Worm (Caenorhabditis elegans): ENCODE results near the gene sqv-3.

Gene sqv-3

DNA sequence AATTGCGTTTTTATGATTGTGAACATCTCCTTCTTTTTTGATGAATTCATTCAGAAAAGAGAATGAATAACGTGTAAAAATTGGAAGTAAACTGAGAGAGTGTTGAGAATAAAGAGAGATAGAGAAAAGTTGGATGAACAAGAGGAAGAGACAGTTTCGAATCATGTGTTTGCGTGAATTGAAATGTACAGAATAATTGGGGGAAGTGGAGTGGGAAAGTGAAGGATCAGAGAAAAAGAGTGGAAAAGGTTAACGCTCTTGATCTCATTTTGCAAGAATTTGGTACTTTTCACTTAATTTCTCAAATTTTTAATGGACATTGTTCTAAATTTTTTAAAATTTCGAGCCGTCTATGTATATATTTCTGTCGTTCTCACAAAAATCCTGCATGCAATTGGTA lies 46.8 kb downstream of the sqv-3 start:
- TF ChIP-seq him-1 (tag; optimal IDR thresholded peaks at IDR 0.05): no peak
- TF ChIP-seq dao-5 (tag; optimal IDR thresholded peaks at IDR 0.05): no peak
- TF ChIP-seq W03F9.2 (tag; optimal IDR thresholded peaks at IDR 0.05): no peak

- TF ChIP-seq W03F9.2 (tag; optimal IDR thresholded peaks at IDR 0.05) (no peak), dao-5 (tag; optimal IDR thresholded peaks at IDR 0.05) (no peak), him-1 (tag; optimal IDR thresholded peaks at IDR 0.05) (no peak)
Measured at ce11 chrIII:9731313-9731912, 48.7 kb downstream of the sqv-3 start.

DNA sequence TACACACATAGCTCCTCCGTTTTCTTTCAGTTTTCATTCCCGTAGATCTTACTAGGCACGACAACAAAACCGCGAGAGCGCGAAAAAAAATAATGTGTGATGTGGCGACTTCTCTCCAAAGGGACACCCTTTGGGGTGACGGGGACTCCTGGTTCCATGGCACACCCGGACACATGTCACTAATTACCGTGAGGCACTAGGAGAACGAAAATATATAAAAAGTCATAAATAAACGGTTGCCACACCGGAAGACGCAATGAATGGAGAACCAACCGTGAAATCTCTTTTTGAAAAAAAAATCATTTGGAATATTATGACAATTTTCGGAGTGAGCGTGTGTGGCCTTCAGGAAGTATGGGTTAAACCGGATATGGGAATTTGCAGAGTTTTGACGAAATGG lies 49.7 kb downstream of the sqv-3 start:
- TF ChIP-seq him-1 (tag; optimal IDR thresholded peaks at IDR 0.05) (no peak), W03F9.2 (tag; optimal IDR thresholded peaks at IDR 0.05) (no peak), dao-5 (tag; optimal IDR thresholded peaks at IDR 0.05) (no peak)
